Worm (Caenorhabditis elegans): ENCODE measurements around the gene set-14.

The set-14 gene

ce11 chrII:10796194-10796593 lies at the start of gene set-14:
set-14 (minus strand) TSS chrII:10796294.
- TF ChIP-seq Y48G9A.11 (GFP tag; IDR thresholded peaks at IDR 0.05), result no peak
- TF ChIP-seq nhr-6 (tag; optimal IDR thresholded peaks at IDR 0.05), result no peak
- no peak for TF ChIP-seq gei-8 (GFP tag; optimal IDR thresholded peaks at IDR 0.05)
- no peak for TF ChIP-seq nhr-111 (GFP tag; optimal IDR thresholded peaks at IDR 0.05)
- TF ChIP-seq dve-1 (tag; optimal IDR thresholded peaks at IDR 0.05; ENCODE audit: insufficient read depth), result no peak
- TF ChIP-seq unc-39 (tag; optimal IDR thresholded peaks at IDR 0.05), result no peak
- TF ChIP-seq rbr-2 (tag; optimal IDR thresholded peaks at IDR 0.05), result no peak
- no peak for TF ChIP-seq fos-1 (tag; optimal IDR thresholded peaks at IDR 0.05)
- no peak for TF ChIP-seq ceh-62 (tag; optimal IDR thresholded peaks at IDR 0.05)
- TF ChIP-seq nhr-10 (tag; optimal IDR thresholded peaks at IDR 0.05), result no peak
- TF ChIP-seq ceh-44 (GFP tag; IDR thresholded peaks at IDR 0.05), result no peak
- TF ChIP-seq zfp-2 (tag; optimal IDR thresholded peaks at IDR 0.05), result no peak
- TF ChIP-seq hmg-1.1 (GFP tag; IDR thresholded peaks at IDR 0.05), result no peak
- no peak for TF ChIP-seq spr-3 (GFP tag; optimal IDR thresholded peaks at IDR 0.05)
- no peak for TF ChIP-seq ceh-32 (tag; optimal IDR thresholded peaks at IDR 0.05; ENCODE audit: poor library complexity)

ce11 chrII:10843527-10843926 lies 47.4 kb upstream of the set-14 start, which contains the start of gene M106.8:
M106.8 (minus strand) TSS chrII:10843627.
- peak; percentile 67 for TF ChIP-seq aha-1 (tag)
- TF ChIP-seq arid-1 (GFP tag; conservative IDR thresholded peaks at IDR 0.05), result no peak

ce11 chrII:10840067-10840466 lies 44.0 kb upstream of the set-14 start:
- TF ChIP-seq fos-1 (tag; optimal IDR thresholded peaks at IDR 0.05) (no peak), lir-3 (tag; optimal IDR thresholded peaks at IDR 0.05) (peak; percentile 59), ceh-44 (GFP tag; IDR thresholded peaks at IDR 0.05) (peak; percentile 67; the same call in 1 of the 2 replicates), saeg-2 (GFP tag; IDR thresholded peaks at IDR 0.05) (peak; percentile 30; the same call in 1 of the 2 replicates), snpc-4 (tag; optimal IDR thresholded peaks at IDR 0.05) (no peak), pqm-1 (tag; optimal IDR thresholded peaks at IDR 0.05) (peak; percentile 6), zip-2 (tag; optimal IDR thresholded peaks at IDR 0.05) (peak; percentile 42), nhr-25 (tag; optimal IDR thresholded peaks at IDR 0.05; ENCODE audit: borderline replicate concordance, insufficient read depth) (peak; percentile 62), dmd-9 (GFP tag; IDR thresholded peaks at IDR 0.05) (peak; percentile 79; the same call in 1 of the 2 replicates), egl-27 (tag; optimal IDR thresholded peaks at IDR 0.05) (no peak), daf-12 (tag; optimal IDR thresholded peaks at IDR 0.05) (no peak), daf-16 (GFP tag; optimal IDR thresholded peaks at IDR 0.05) (peak; percentile 64 to 83), daf-16 (tag; optimal IDR thresholded peaks at IDR 0.05) (peak; percentile 68), lin-38 (GFP tag; IDR thresholded peaks at IDR 0.05) (peak; percentile 85), rbr-2 (tag; optimal IDR thresholded peaks at IDR 0.05) (peak; percentile 85), set-16 (GFP tag; IDR thresholded peaks at IDR 0.05) (peak; percentile 45; the same call in 1 of the 2 replicates), nhr-77 (tag; optimal IDR thresholded peaks at IDR 0.05) (peak; percentile 34), F10B5.3 (tag; optimal IDR thresholded peaks at IDR 0.05) (peak; percentile 11), mxl-2 (GFP tag; conservative IDR thresholded peaks at IDR 0.05) (peak; percentile 36; the same call in 1 of the 2 replicates), nhr-111 (GFP tag; optimal IDR thresholded peaks at IDR 0.05) (peak; percentile 73), snpc-1.2 (GFP tag; IDR thresholded peaks at IDR 0.05) (peak; percentile 78), D1046.2 (GFP tag; IDR thresholded peaks at IDR 0.05) (peak; percentile 92), F37D6.2 (tag; optimal IDR thresholded peaks at IDR 0.05) (peak; percentile 45), dve-1 (tag; optimal IDR thresholded peaks at IDR 0.05; ENCODE audit: insufficient read depth) (peak; percentile 78), skn-1 (tag; optimal IDR thresholded peaks at IDR 0.05) (no peak), dpl-1 (GFP tag; optimal IDR thresholded peaks at IDR 0.05) (peak; percentile 63), Y5F2A.4 (GFP tag; optimal IDR thresholded peaks at IDR 0.05) (peak; percentile 57), Y105C5A.15 (GFP tag; IDR thresholded peaks at IDR 0.05) (peak; percentile 93; the same call in 1 of the 2 replicates), nhr-6 (tag; optimal IDR thresholded peaks at IDR 0.05) (peak; percentile 69), ztf-11 (tag; optimal IDR thresholded peaks at IDR 0.05) (peak; percentile 9), lim-7 (GFP tag; IDR thresholded peaks at IDR 0.05) (peak; percentile 89), lin-15B (tag; optimal IDR thresholded peaks at IDR 0.05) (no peak), hif-1 (tag; optimal IDR thresholded peaks at IDR 0.05) (peak; percentile 50 to 56), unc-39 (tag; optimal IDR thresholded peaks at IDR 0.05) (no peak), ceh-20 (GFP tag; IDR thresholded peaks at IDR 0.05) (peak; percentile 75), lin-1 (GFP tag; IDR thresholded peaks at IDR 0.05) (peak; percentile 91), unc-130 (GFP tag; optimal IDR thresholded peaks at IDR 0.05) (peak; percentile 64)

Data from whole organism, L4 larva.